Fruit fly (Drosophila melanogaster) whole organism, wandering third instar larva: ENCODE measurements around the gene Dhc16F.

ENCODE experiments used
- Abd-B ChIP-seq: fragments of >200 bp; optimal IDR thresholded peaks from 2 replicates; lab custom pipeline; 2017; ENCODE audit warnings: missing biosample characterization, missing genetic modification characterization
- HLH106 ChIP-seq: fragments of 200-800 bp; optimal IDR thresholded peaks from 3 replicates; lab custom pipeline; 2019; ENCODE audit warnings: missing biosample characterization, mild to moderate bottlenecking, missing genetic modification characterization, moderate library complexity
- Hr78 ChIP-seq: fragments of >200 bp; optimal IDR thresholded peaks from 2 replicates; lab custom pipeline; 2017; ENCODE audit warnings: missing biosample characterization, missing genetic modification characterization
- Rel ChIP-seq, 2 experiments: fragments of 200-800 bp; sonication (Bioruptor generic) in 1 of 2; optimal IDR thresholded peaks; 2 replicates in 1 of 2; 3 replicates in 1 of 2; lab custom pipeline; 2016 to 2019; ENCODE audit warnings: mild to moderate bottlenecking in 2 of 2, missing biosample characterization in 2 of 2, missing genetic modification characterization in 2 of 2, moderate library complexity in 1 of 2
- Sp1 ChIP-seq: fragments of 200-800 bp; sonication (Bioruptor generic); optimal IDR thresholded peaks from 3 replicates; lab custom pipeline; 2019; ENCODE audit warnings: missing biosample characterization, mild to moderate bottlenecking, missing genetic modification characterization, moderate library complexity
- foxo ChIP-seq, 2 experiments: fragments of 200-800 bp; sonication (Bioruptor generic); optimal IDR thresholded peaks; 2 replicates in 1 of 2; 3 replicates in 1 of 2; lab custom pipeline; 2016 to 2017; ENCODE audit warnings: missing biosample characterization in 2 of 2, missing genetic modification characterization in 2 of 2
- fru ChIP-seq: fragments of 200-800 bp; sonication (Bioruptor generic); optimal IDR thresholded peaks from 3 replicates; lab custom pipeline; 2016; ENCODE audit warnings: missing biosample characterization, mild to moderate bottlenecking, missing genetic modification characterization
- jim ChIP-seq: fragments of 175-275, 200-325 bp; sonication (Bioruptor generic); optimal IDR thresholded peaks from 2 replicates; lab custom pipeline; 2016; ENCODE audit warnings: missing biosample characterization, mild to moderate bottlenecking, missing genetic modification characterization
- lola ChIP-seq: fragments of >200 bp; optimal IDR thresholded peaks from 2 replicates; lab custom pipeline; 2017; ENCODE audit warnings: missing biosample characterization, missing genetic modification characterization
- psq ChIP-seq: fragments of 200-800 bp; sonication (Bioruptor generic); optimal IDR thresholded peaks from 3 replicates; lab custom pipeline; 2017; ENCODE audit warnings: missing biosample characterization, mild to moderate bottlenecking, missing genetic modification characterization, moderate library complexity
- sage ChIP-seq: fragments of 200-800 bp; sonication (Bioruptor generic); optimal IDR thresholded peaks from 2 replicates; lab custom pipeline; 2016; ENCODE audit warnings: missing biosample characterization, mild to moderate bottlenecking, missing genetic modification characterization
- usp ChIP-seq: fragments of >200 bp; optimal IDR thresholded peaks from 2 replicates; lab custom pipeline; 2017; ENCODE audit warnings: missing biosample characterization, missing genetic modification characterization

DNA sequence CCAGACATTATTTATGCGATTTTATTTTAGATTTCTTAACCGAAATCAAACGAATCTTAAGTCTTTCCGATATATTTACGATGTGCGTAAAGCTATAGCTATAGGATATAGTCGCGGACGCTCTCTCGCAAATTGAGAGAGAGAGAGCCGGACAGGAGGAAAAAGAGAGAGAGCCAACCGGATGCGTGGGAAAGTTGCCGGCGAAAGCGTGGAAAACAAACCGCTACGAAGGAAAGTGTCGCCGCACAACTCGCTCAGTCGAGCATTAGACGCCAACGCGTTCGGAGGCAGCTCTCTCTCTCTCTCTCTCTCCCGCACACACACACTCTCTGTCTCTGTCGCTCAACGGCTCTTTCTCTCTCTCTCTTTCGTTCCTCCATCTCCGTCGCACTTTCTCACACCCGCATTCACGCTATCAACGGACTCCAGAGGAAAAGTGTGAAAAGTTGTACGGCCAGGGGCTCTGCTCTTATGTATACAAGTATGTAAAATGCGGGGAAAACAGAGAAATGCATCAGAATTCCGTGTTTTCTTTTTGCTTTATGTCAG lies 40.6 kb upstream of the Dhc16F start, which contains the start of gene CG6867:
- TF ChIP-seq foxo (GFP tag; optimal IDR thresholded peaks at IDR 0.05; lab: Kevin White, UChicago) = no peak
- no peak for TF ChIP-seq HLH106
- TF ChIP-seq lola (GFP tag; lab: Kevin White, UChicago) = no peak
- TF ChIP-seq usp = no peak
- TF ChIP-seq jim = no peak
- no peak for TF ChIP-seq fru
- no peak for TF ChIP-seq Sp1 (GFP tag; lab: Kevin White, UChicago)
- no peak for TF ChIP-seq Abd-B (GFP tag; lab: Kevin White, UChicago)
- no peak for TF ChIP-seq Hr78 (GFP tag; lab: Kevin White, UChicago)
- TF ChIP-seq Rel (GFP tag; optimal IDR thresholded peaks at IDR 0.05; lab: Kevin White, UChicago) = no peak
- no peak for TF ChIP-seq Rel (tag; optimal IDR thresholded peaks at IDR 0.05; lab: Kevin White, UChicago)
- TF ChIP-seq psq (GFP tag; lab: Kevin White, UChicago) = no peak
- no peak for TF ChIP-seq sage (GFP tag; lab: Kevin White, UChicago)
